Fruit fly (Drosophila melanogaster) whole organism, embryonic: Measurements from ENCODE around the gene CG31960.

ENCODE experiments used
- Adf1 ChIP-seq: fragments of 200-800 bp; sonication (Bioruptor generic); IDR thresholded peaks from 2 replicates; pipeline ENCODE4 v1.3.6; 2022; ENCODE audit warnings: missing biosample characterization, missing genetic modification characterization
- Antp ChIP-seq: fragments of 200-800 bp; sonication (Bioruptor generic); optimal IDR thresholded peaks from 3 replicates; lab custom pipeline; 2016; ENCODE audit warnings: missing biosample characterization, missing genetic modification characterization
- C15 ChIP-seq: fragments of 200-800 bp; sonication (Bioruptor generic); IDR thresholded peaks from 3 replicates; pipeline ENCODE4 v1.3.6; 2022; ENCODE audit warnings: missing biosample characterization, missing genetic modification characterization
- CG10565 ChIP-seq: fragments of 200-800 bp; sonication (Bioruptor generic); optimal IDR thresholded peaks from 3 replicates; lab custom pipeline; 2016; ENCODE audit warnings: missing biosample characterization, mild to moderate bottlenecking, missing genetic modification characterization
- CG11093 ChIP-seq: fragments of 200-800 bp; sonication (Bioruptor generic); IDR thresholded peaks from 3 replicates; pipeline ENCODE4 v1.3.6; 2022; ENCODE audit warnings: missing biosample characterization, missing genetic modification characterization
- CG12769 ChIP-seq: fragments of 200-800 bp; sonication (Bioruptor generic); optimal IDR thresholded peaks from 2 replicates; lab custom pipeline; 2019; ENCODE audit warnings: missing biosample characterization, mild to moderate bottlenecking, missing genetic modification characterization, moderate library complexity
- CG16863 ChIP-seq: fragments of 200-800 bp; sonication (Bioruptor generic); optimal IDR thresholded peaks from 3 replicates; lab custom pipeline; 2016; ENCODE audit warnings: missing biosample characterization, missing genetic modification characterization
- CG17912 ChIP-seq: fragments of 200-800 bp; sonication (Bioruptor generic); optimal IDR thresholded peaks from 2 replicates; lab custom pipeline; 2018; ENCODE audit warnings: missing biosample characterization, mild to moderate bottlenecking, missing genetic modification characterization
- CG1792 ChIP-seq: fragments of 200-800 bp; sonication (Bioruptor generic); optimal IDR thresholded peaks from 2 replicates; lab custom pipeline; 2016; ENCODE audit warnings: missing biosample characterization, missing genetic modification characterization
- CG2678 ChIP-seq: fragments of 200-800 bp; sonication (Bioruptor generic); optimal IDR thresholded peaks from 3 replicates; lab custom pipeline; 2019; ENCODE audit warnings: missing biosample characterization, mild to moderate bottlenecking, missing genetic modification characterization, moderate library complexity
- CG2889 ChIP-seq: fragments of 200-800 bp; sonication (Bioruptor generic); IDR thresholded peaks from 3 replicates; pipeline ENCODE4 v1.3.6; 2022; ENCODE audit warnings: missing biosample characterization, missing genetic modification characterization
- CG33557 ChIP-seq: fragments of 200-800 bp; sonication (Bioruptor generic); optimal IDR thresholded peaks from 2 replicates; lab custom pipeline; 2019; ENCODE audit warnings: missing biosample characterization, mild to moderate bottlenecking, missing genetic modification characterization, moderate library complexity
- CG5245 ChIP-seq: fragments of 200-800 bp; sonication (Bioruptor generic); optimal IDR thresholded peaks from 3 replicates; lab custom pipeline; 2016; ENCODE audit warnings: missing biosample characterization, missing genetic modification characterization
- CG6689 ChIP-seq: fragments of 200-800 bp; sonication (Bioruptor generic); IDR thresholded peaks from 2 replicates; pipeline ENCODE4 v1.3.6; 2022; ENCODE audit warnings: missing biosample characterization, missing genetic modification characterization
- CG9215 ChIP-seq: fragments of 200-800 bp; sonication (Bioruptor generic); IDR thresholded peaks from 2 replicates; pipeline ENCODE4 v1.3.6; 2022; ENCODE audit warnings: missing biosample characterization, missing genetic modification characterization
- CrebB ChIP-seq: fragments of 200-800 bp; sonication (Bioruptor generic); optimal IDR thresholded peaks from 3 replicates; lab custom pipeline; 2018; ENCODE audit warnings: missing biosample characterization, mild to moderate bottlenecking, missing genetic modification characterization
- Dbx ChIP-seq: fragments of 200-800 bp; sonication (Bioruptor generic); IDR thresholded peaks from 3 replicates; pipeline ENCODE4 v1.3.6; 2022; ENCODE audit warnings: missing biosample characterization, missing genetic modification characterization
- Dek ChIP-seq: fragments of 200-800 bp; sonication (Bioruptor generic); optimal IDR thresholded peaks from 3 replicates; lab custom pipeline; 2019; ENCODE audit warnings: missing biosample characterization, mild to moderate bottlenecking, missing genetic modification characterization, moderate library complexity
- Gsc ChIP-seq: fragments of 200-800 bp; sonication (Bioruptor generic); IDR thresholded peaks from 2 replicates; pipeline ENCODE4 v1.3.6; 2022; ENCODE audit warnings: missing biosample characterization, missing genetic modification characterization
- HHEX ChIP-seq: fragments of 200-800 bp; sonication (Bioruptor generic); optimal IDR thresholded peaks from 3 replicates; lab custom pipeline; 2017; ENCODE audit warnings: missing biosample characterization, mild to moderate bottlenecking, missing genetic modification characterization, missing genetic modification reagents
- Lpt ChIP-seq: fragments of >200 bp; optimal IDR thresholded peaks from 2 replicates; lab custom pipeline; 2018; ENCODE audit warnings: missing biosample characterization, missing genetic modification characterization
- MTF-1 ChIP-seq: fragments of 200-800 bp; sonication (Bioruptor generic); optimal IDR thresholded peaks from 2 replicates; lab custom pipeline; 2018; ENCODE audit warnings: missing biosample characterization, mild to moderate bottlenecking, missing genetic modification characterization, borderline replicate concordance
- Max ChIP-seq: fragments of 200-800 bp; sonication (Bioruptor generic); optimal IDR thresholded peaks from 2 replicates; lab custom pipeline; 2016; ENCODE audit warnings: missing biosample characterization, mild to moderate bottlenecking, missing genetic modification characterization
- Myb ChIP-seq: fragments of 200-800 bp; sonication (Bioruptor generic); optimal IDR thresholded peaks from 2 replicates; lab custom pipeline; 2016; ENCODE audit warnings: missing biosample characterization, missing genetic modification characterization
- Nf-YC ChIP-seq: fragments of 200-800 bp; optimal IDR thresholded peaks from 3 replicates; lab custom pipeline; 2019; ENCODE audit warnings: missing biosample characterization, mild to moderate bottlenecking, missing genetic modification characterization, moderate library complexity
- Oaz ChIP-seq: fragments of 200-800 bp; sonication (Bioruptor generic); IDR thresholded peaks from 2 replicates; pipeline ENCODE4 v1.3.6; 2022; ENCODE audit warnings: missing biosample characterization, missing genetic modification characterization
- Poxn ChIP-seq: fragments of 200-800 bp; sonication (Bioruptor generic); IDR thresholded peaks from 2 replicates; pipeline ENCODE4 v1.3.6; 2022; ENCODE audit warnings: missing biosample characterization, missing genetic modification characterization
- Ravus ChIP-seq: fragments of 200-800 bp; sonication (Bioruptor generic); IDR thresholded peaks from 2 replicates; pipeline ENCODE4 v1.3.6; 2022; ENCODE audit warnings: missing biosample characterization, missing genetic modification characterization
- Spps ChIP-seq: fragments of 200-800 bp; sonication (Bioruptor generic); optimal IDR thresholded peaks from 2 replicates; lab custom pipeline; 2018; ENCODE audit warnings: missing biosample characterization, mild to moderate bottlenecking, missing genetic modification characterization
- ab ChIP-seq: fragments of 200-800 bp; sonication (Bioruptor generic); optimal IDR thresholded peaks from 2 replicates; lab custom pipeline; 2016; ENCODE audit warnings: missing biosample characterization, missing genetic modification characterization
- bcd ChIP-seq: fragments of 200-800 bp; sonication (Bioruptor generic); optimal IDR thresholded peaks from 2 replicates; lab custom pipeline; 2017; ENCODE audit warnings: missing biosample characterization, mild to moderate bottlenecking, missing genetic modification characterization
- en ChIP-seq: fragments of 200-800 bp; sonication (Bioruptor generic); optimal IDR thresholded peaks from 2 replicates; lab custom pipeline; 2016; ENCODE audit warnings: missing biosample characterization, missing genetic modification characterization
- ewg ChIP-seq: fragments of 200-800 bp; sonication (Bioruptor generic); optimal IDR thresholded peaks from 3 replicates; lab custom pipeline; 2017; ENCODE audit warnings: mild to moderate bottlenecking, missing biosample characterization, missing genetic modification reagents, missing genetic modification characterization
- exex ChIP-seq: fragments of 200-800 bp; sonication (Bioruptor generic); optimal IDR thresholded peaks from 4 replicates; lab custom pipeline; 2018; ENCODE audit warnings: missing biosample characterization, mild to moderate bottlenecking, missing genetic modification characterization, moderate library complexity
- gem ChIP-seq: fragments of 200-800 bp; sonication (Bioruptor generic); optimal IDR thresholded peaks from 2 replicates; lab custom pipeline; 2019; ENCODE audit warnings: missing biosample characterization, mild to moderate bottlenecking, missing genetic modification characterization, moderate library complexity
- grau ChIP-seq: fragments of 200-800 bp; optimal IDR thresholded peaks from 3 replicates; lab custom pipeline; 2019; ENCODE audit warnings: missing biosample characterization, mild to moderate bottlenecking, missing genetic modification characterization, moderate library complexity
- gro ChIP-seq: fragments of 200-800 bp; sonication (Bioruptor generic); optimal IDR thresholded peaks from 2 replicates; lab custom pipeline; 2016; ENCODE audit warnings: missing biosample characterization, missing genetic modification characterization
- her ChIP-seq: fragments of 200-800 bp; sonication (Bioruptor generic); optimal IDR thresholded peaks from 2 replicates; lab custom pipeline; 2016; ENCODE audit warnings: missing biosample characterization, missing genetic modification characterization
- kni ChIP-seq: fragments of 200-800 bp; sonication (Bioruptor generic); optimal IDR thresholded peaks from 3 replicates; lab custom pipeline; 2017; ENCODE audit warnings: mild to moderate bottlenecking, missing biosample characterization, missing genetic modification reagents, missing genetic modification characterization
- lola ChIP-seq, 3 experiments: fragments of >200 bp in 2 of 3; fragments of 200-800 bp in 1 of 3; sonication (Bioruptor generic) in 1 of 3; optimal IDR thresholded peaks; 2 replicates each; lab custom pipeline; 2017 to 2019; ENCODE audit warnings: missing biosample characterization in 3 of 3, missing genetic modification characterization in 3 of 3, mild to moderate bottlenecking in 1 of 3, moderate library complexity in 1 of 3
- pho ChIP-seq: fragments of 200-800 bp; sonication (Bioruptor generic); optimal IDR thresholded peaks from 2 replicates; lab custom pipeline; 2016; ENCODE audit warnings: missing biosample characterization, missing genetic modification characterization
- phol ChIP-seq: fragments of 200-800 bp; sonication (Bioruptor generic); optimal IDR thresholded peaks from 3 replicates; lab custom pipeline; 2018; ENCODE audit warnings: missing biosample characterization, mild to moderate bottlenecking, missing genetic modification characterization, moderate library complexity
- sc ChIP-seq, 3 experiments: fragments of >200 bp in 2 of 3; fragments of 200-800 bp in 1 of 3; sonication (Bioruptor generic) in 1 of 3; optimal IDR thresholded peaks; 2 replicates in 2 of 3; 3 replicates in 1 of 3; lab custom pipeline; 2017; ENCODE audit warnings: mild to moderate bottlenecking in 1 of 3, missing biosample characterization in 1 of 3, missing genetic modification characterization in 1 of 3, missing genetic modification reagents in 1 of 3
- sd ChIP-seq: fragments of 200-800 bp; sonication (Bioruptor generic); optimal IDR thresholded peaks from 3 replicates; lab custom pipeline; 2018; ENCODE audit warnings: missing biosample characterization, mild to moderate bottlenecking, missing genetic modification characterization, moderate library complexity
- sima ChIP-seq: fragments of 200-800 bp; sonication (Bioruptor generic); optimal IDR thresholded peaks from 2 replicates; lab custom pipeline; 2016; ENCODE audit warnings: missing biosample characterization, missing genetic modification characterization
- usp ChIP-seq: fragments of >200 bp; optimal IDR thresholded peaks from 2 replicates; lab custom pipeline; 2017; ENCODE audit warnings: missing biosample characterization, missing genetic modification characterization
- vvl ChIP-seq: fragments of 200-800 bp; sonication (Bioruptor generic); IDR thresholded peaks from 2 replicates; pipeline ENCODE4 v1.3.6; 2022; ENCODE audit warnings: missing biosample characterization, missing genetic modification characterization
- wdn ChIP-seq: fragments of 200-800 bp; sonication (Bioruptor generic); IDR thresholded peaks from 2 replicates; pipeline ENCODE4 v1.3.6; 2022; ENCODE audit warnings: missing biosample characterization, missing genetic modification characterization
- zfh1 ChIP-seq: fragments of 200-800 bp; sonication (Bioruptor generic); IDR thresholded peaks from 3 replicates; pipeline ENCODE4 v1.3.6; 2022; ENCODE audit warnings: missing biosample characterization, missing genetic modification characterization

CG31960 gene

dm6 chr2L:3787028-3787427 lies 2.3 kb downstream of the CG31960 start, which contains the start of gene bark (continued):
- TF ChIP-seq Adf1 (GFP tag; lab: Robert Waterston, UW) (no peak; the same call in 1 of the 2 replicates), Oaz (GFP tag; lab: Robert Waterston, UW) (no peak), Myb (no peak), wdn (GFP tag; lab: Robert Waterston, UW) (no peak), phol (no peak), Gsc (GFP tag; lab: Robert Waterston, UW) (no peak), zfh1 (no peak), CrebB (tag; lab: Kevin White, UChicago) (peak; percentile 19), ab (GFP tag; lab: Kevin White, UChicago) (no peak), MTF-1 (GFP tag; lab: Kevin White, UChicago) (no peak), C15 (GFP tag; lab: Robert Waterston, UW) (no peak), CG16863 (GFP tag; lab: Kevin White, UChicago) (no peak), gem (tag; lab: Kevin White, UChicago) (no peak), CG17912 (GFP tag; lab: Kevin White, UChicago) (no peak), sima (GFP tag; lab: Kevin White, UChicago) (no peak), kni (GFP tag; lab: Kevin White, UChicago) (peak; percentile 16), CG2678 (no peak), Dbx (GFP tag; lab: Robert Waterston, UW) (peak; percentile 54; the same call in 2 of the 3 replicates), CG12769 (tag; lab: Kevin White, UChicago) (no peak), Lpt (GFP tag; lab: Kevin White, UChicago) (no peak), ewg (GFP tag; lab: Kevin White, UChicago) (no peak), CG2889 (no peak), Dek (tag; lab: Kevin White, UChicago) (no peak), pho (GFP tag; lab: Kevin White, UChicago) (no peak), her (GFP tag; lab: Kevin White, UChicago) (peak; percentile 13), CG10565 (no peak), CG33557 (no peak), exex (tag; lab: Kevin White, UChicago) (no peak), grau (tag; lab: Kevin White, UChicago) (no peak), gro (peak; percentile 18)

dm6 chr2L:3788150-3788549 lies 3.4 kb downstream of the CG31960 start:
- no peak for TF ChIP-seq sc (optimal IDR thresholded peaks at IDR 0.05; lab: Kevin White, UChicago)
- TF ChIP-seq sc (GFP tag; optimal IDR thresholded peaks at IDR 0.05; lab: Kevin White, UChicago), result no peak
- TF ChIP-seq usp (GFP tag; lab: Kevin White, UChicago), result no peak
- no peak for TF ChIP-seq en (GFP tag; lab: Kevin White, UChicago)
- TF ChIP-seq sd, result peak; percentile 0

dm6 chr2L:3789290-3790067 lies 4.7 kb downstream of the CG31960 start:
- TF ChIP-seq HHEX (GFP tag; lab: Kevin White, UChicago), result peak; percentile 55
- peak; percentile 79 for TF ChIP-seq Spps (tag; lab: Kevin White, UChicago)
- TF ChIP-seq CG11093 (GFP tag; lab: Robert Waterston, UW), result peak; percentile 76
- no peak; the same call in none of the 2 replicates for TF ChIP-seq CG9215
- TF ChIP-seq vvl (GFP tag; lab: Robert Waterston, UW), result peak; percentile 96
- peak; percentile 68 for TF ChIP-seq CG5245 (GFP tag; lab: Kevin White, UChicago)
- TF ChIP-seq Antp (GFP tag; lab: Kevin White, UChicago), result no peak
- TF ChIP-seq Nf-YC (tag; lab: Kevin White, UChicago), result no peak
- TF ChIP-seq Ravus (GFP tag; lab: Robert Waterston, UW), result no peak; the same call in 1 of the 2 replicates
- TF ChIP-seq CG1792 (GFP tag; lab: Kevin White, UChicago), result no peak
- no peak for TF ChIP-seq Poxn (GFP tag; lab: Robert Waterston, UW)
- TF ChIP-seq Max (GFP tag; lab: Kevin White, UChicago), result no peak
- peak; percentile 69 for TF ChIP-seq bcd (GFP tag; lab: Kevin White, UChicago)
- TF ChIP-seq lola (GFP tag; optimal IDR thresholded peaks at IDR 0.05; lab: Kevin White, UChicago), result peak in 1 of 3 experiments; percentile 80
- peak; percentile 90 for TF ChIP-seq CG6689 (GFP tag; lab: Robert Waterston, UW)
